Fruit fly (Drosophila melanogaster) ovary, adult (tissue): ENCODE results near the gene CG16826.

Experiments used
- CG17801 ChIP-seq: fragments of 200-800 bp; optimal IDR thresholded peaks from 2 replicates; lab custom pipeline; 2019; ENCODE audit warnings: missing biosample characterization, mild to moderate bottlenecking, missing genetic modification characterization, moderate library complexity; ENCODE audit not compliant: partially characterized antibody

Gene CG16826

DNA sequence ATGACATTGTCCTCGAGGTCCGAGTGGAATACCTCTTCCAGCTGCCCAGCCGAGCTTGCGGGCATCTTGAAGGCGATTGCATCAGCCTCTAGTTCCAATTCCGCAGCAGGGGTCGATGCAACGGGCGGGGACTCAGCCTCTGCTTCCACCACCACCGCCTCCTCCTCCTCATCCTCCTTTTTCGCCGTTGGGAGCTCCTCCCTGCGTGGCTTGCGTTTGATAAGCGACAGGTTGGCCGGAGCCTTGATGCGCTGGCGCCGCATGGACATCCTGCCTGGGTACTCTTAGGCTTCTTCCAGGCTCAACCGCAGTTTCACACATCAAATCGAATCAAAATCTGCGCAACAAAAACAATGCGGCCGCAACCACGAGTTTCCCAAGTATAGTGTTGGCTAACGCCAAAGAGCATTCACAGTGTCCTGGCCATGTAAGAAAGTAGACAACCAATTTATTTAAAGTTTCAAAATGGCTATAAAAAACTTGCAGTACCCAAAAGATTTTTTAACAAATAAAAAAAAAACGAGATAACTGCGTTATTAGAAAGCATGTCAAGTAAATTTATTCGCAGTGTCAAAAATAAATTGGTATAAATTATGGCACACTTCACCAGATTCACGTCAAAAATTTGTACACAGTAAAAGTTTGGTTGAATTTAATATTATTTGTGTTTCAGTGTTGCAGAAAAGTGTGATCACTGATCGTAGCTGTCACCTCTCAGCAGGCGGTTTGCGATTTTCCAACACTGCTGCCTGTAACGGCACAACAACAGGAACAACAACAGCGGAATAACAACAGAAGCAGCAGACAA lies 26.1 kb downstream of the CG16826 start, which contains the start of the genes Bdp1 and CG6565:
Bdp1 (minus strand) TSS at position 456 of the 808 bp plus-strand sequence.
CG6565 (plus strand) TSS at position 585 of the 808 bp plus-strand sequence.
- TF ChIP-seq CG17801 (GFP tag; lab: Kevin White, UChicago), result peak; percentile 88

DNA sequence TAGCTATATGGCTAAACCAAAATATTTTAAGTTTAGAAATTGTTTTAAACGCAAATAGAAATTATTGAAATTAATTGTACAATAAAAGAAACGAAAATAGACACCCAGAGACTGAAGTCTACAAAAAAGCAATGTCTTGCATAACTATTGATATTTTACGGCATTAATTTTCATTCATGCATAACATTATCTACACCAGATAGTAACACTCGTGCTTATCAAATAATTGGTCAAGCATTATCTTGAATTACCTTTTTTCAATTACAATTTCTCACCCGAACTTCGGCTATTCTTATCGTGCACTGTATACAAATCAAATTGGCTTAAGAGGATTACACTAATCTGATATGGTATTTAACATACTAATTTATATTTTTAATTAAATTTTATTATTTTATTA lies 28.5 kb downstream of the CG16826 start:
- no peak for TF ChIP-seq CG17801 (GFP tag; lab: Kevin White, UChicago)

DNA sequence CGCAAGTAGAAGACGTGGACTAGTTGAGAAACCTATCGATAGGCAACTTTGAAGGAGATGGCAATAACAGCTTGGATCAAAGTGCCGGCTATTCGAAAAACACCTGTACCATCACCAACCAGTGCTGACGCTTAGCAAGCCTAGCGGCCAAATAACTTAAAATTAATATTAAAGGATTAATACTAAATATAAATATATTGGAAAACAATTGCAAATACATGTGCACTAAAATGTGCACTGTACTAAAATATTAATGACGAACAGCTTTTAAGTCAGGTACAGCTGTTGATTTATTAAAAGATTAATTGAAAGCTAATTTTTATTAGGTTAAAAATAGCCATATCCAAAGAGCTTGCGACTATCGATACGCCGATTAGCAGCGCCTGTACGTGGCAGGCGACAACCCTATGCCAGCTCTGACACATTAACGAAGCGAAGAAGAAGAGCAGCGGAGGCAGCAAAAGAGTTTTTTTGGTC lies 31.0 kb downstream of the CG16826 start, which contains the start of the genes CG9302 and beta'COP:
CG9302 (minus strand) TSS at position 51 of the 477 bp plus-strand sequence.
beta'COP (plus strand) TSS at position 415 of the 477 bp plus-strand sequence.
- TF ChIP-seq CG17801 (GFP tag; lab: Kevin White, UChicago), result peak; percentile 81

DNA sequence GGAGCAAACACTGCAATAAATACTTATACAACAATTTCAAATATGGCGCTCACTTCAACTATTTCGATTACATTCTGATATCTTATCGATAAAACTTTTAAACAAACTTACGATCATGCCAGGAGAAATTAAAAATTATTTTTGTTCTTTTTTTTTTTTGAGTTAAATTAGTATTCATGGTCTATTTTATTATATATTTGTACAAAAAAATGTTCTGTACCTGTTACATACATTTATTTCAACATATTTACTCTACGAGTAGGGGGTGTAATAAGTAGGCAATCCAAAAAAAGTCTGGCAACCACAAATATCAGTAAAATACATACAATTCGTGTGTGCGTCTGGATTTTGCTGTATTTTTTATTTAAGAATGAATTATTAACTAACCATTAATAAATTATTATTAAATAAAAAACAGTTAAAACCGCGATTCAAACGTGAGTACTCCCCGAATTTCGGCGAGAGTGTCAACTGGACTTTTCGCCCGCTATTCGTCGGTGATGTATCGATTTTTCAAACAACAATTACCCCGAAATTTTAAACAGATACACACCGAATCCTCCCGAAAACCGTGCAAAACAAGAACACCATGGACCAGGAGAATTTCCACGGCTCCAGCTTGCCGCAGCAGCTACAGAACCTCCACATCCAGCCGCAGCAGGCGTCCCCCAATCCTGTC lies 34.9 kb downstream of the CG16826 start, which contains the start of gene loqs:
loqs (plus strand) TSS at position 302 of the 679 bp plus-strand sequence.
- TF ChIP-seq CG17801 (GFP tag; lab: Kevin White, UChicago), result peak; percentile 29

DNA sequence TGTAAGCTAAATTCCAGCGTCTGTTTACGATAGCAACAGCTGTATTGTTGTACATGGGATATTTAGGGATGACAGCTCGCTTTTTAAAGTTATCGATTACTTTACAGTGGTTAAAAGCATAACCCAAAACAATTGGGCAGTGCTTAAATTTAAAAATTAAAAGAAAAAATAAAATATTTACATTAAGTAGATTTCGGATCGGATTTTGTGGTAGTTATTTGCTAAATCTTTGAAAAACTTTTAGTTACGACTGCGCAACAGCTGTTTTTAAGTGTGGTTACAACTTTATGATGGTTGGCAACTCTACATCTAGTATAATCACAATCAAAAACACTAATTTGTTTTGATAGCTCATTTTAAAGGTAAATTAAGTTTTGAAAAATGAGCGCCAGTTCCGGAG lies 39.7 kb downstream of the CG16826 start, which contains the start of the genes Ing5 and CG7099:
Ing5 (minus strand) TSS at position 58 of the 400 bp plus-strand sequence.
CG7099 (plus strand) TSS at position 317 of the 400 bp plus-strand sequence.
- peak; percentile 99 for TF ChIP-seq CG17801 (GFP tag; lab: Kevin White, UChicago)

DNA sequence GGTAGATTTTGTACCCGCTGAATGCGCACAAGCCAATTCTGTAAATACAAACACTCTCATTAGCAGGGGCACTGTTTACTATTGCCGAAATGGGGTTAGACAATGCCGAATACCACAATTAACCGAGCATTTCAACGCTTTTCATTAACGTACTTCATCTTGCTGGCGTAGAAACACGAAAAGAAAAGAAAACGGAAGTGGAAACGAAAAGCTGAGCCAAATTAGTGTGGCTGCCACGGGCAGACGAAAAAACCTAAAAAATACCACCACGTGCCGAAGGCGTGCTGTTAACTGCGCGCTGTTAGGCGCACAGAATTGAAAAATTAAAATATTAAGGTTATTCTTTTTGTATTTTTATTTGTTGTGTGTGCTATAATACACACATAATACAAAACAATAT lies 47.3 kb downstream of the CG16826 start, which contains the start of gene RpL24:
RpL24 (minus strand) TSS at position 229 of the 400 bp plus-strand sequence.
- TF ChIP-seq CG17801 (GFP tag; lab: Kevin White, UChicago), result peak; percentile 98

DNA sequence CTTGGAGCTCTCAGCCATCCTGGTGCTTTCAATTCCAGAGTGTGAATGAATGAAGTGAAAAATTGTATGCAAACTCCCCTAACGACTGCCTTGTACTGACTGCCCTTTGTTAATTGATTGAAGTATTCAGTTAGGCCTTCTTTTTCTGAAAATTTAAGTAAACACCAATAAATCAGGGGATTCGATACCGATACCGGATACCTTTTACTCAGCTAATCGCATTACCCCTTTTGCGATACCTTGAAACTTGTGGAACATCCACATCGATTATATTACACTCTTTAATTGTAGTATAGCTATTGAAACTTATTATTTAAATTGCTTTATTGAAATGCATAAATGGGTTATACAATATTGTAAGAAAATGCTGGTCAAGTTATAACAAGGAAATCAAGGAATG lies 48.5 kb downstream of the CG16826 start, which contains the start of gene CG16957:
CG16957 (minus strand) TSS at position 101 of the 400 bp plus-strand sequence.
- no peak for TF ChIP-seq CG17801 (GFP tag; lab: Kevin White, UChicago)

DNA sequence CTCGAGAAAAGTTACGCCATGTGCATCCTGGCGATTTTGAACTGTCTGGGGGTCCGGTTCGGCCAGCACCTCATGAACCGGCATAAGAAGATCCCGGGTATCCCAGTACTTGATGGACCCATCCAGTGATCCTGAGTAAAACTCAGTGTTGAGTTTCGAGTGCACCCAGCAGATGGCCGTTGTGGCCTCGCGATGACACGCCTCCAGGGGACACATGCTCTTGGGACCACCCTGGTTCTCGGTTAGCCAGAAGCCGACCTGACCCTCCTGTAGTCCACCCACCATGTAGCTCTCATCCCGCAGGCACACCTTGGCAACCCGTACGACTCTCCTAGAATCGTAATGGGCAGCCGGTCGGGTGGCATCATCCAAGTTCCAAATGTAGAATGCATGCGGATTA lies 49.8 kb downstream of the CG16826 start:
- no peak for TF ChIP-seq CG17801 (GFP tag; lab: Kevin White, UChicago)
